Fruit fly (Drosophila melanogaster): ENCODE data around the gene Pos.
A peak's percentile ranks its signal among the peaks of the same experiment; 100 is the strongest.

Pos gene

dm6 chr3R:32051782-32052503, 13.8 kb downstream of the Pos start, which contains the start of the genes krz and mod (continued):
- peak; percentile 28; the same call in 1 of the 2 replicates for TF ChIP-seq Scr (GFP tag; IDR thresholded peaks at IDR 0.05; ENCODE audit: partially characterized antibody)
- TF ChIP-seq ash1 (GFP tag; optimal IDR thresholded peaks at IDR 0.05): no peak
- no peak for TF ChIP-seq Doc3 (GFP tag; IDR thresholded peaks at IDR 0.05; ENCODE audit: partially characterized antibody)
- TF ChIP-seq ems (GFP tag; optimal IDR thresholded peaks at IDR 0.05): peak; percentile 4
- peak; percentile 44 for TF ChIP-seq CG13624 (GFP tag; optimal IDR thresholded peaks at IDR 0.05)
- TF ChIP-seq chm (GFP tag; IDR thresholded peaks at IDR 0.05): peak; percentile 49; the same call in 1 of the 2 replicates
- peak in 1 of 2 experiments; percentile 3 for TF ChIP-seq Hr51 (GFP tag; optimal IDR thresholded peaks at IDR 0.05)
- no peak for TF ChIP-seq pros (GFP tag; optimal IDR thresholded peaks at IDR 0.05)
- peak; percentile 13; the same call in 1 of the 2 replicates for TF ChIP-seq onecut (GFP tag; IDR thresholded peaks at IDR 0.05)
- no peak for TF ChIP-seq Bdp1 (GFP tag; optimal IDR thresholded peaks at IDR 0.05)
- no peak for TF ChIP-seq chif (GFP tag; optimal IDR thresholded peaks at IDR 0.05)
- peak; percentile 50 for TF ChIP-seq HmgZ (tag; optimal IDR thresholded peaks at IDR 0.05)
- TF ChIP-seq YL-1 (GFP tag; optimal IDR thresholded peaks at IDR 0.05): peak; percentile 61
- TF ChIP-seq CG17385 (GFP tag; optimal IDR thresholded peaks at IDR 0.05): peak; percentile 24
- TF ChIP-seq Ets65A (GFP tag): peak; percentile 65
- TF ChIP-seq klu (GFP tag; IDR thresholded peaks at IDR 0.05): no peak
- TF ChIP-seq Spps (tag; optimal IDR thresholded peaks at IDR 0.05): no peak
- TF ChIP-seq pb (GFP tag; optimal IDR thresholded peaks at IDR 0.05): no peak
- TF ChIP-seq MESR4 (GFP tag; optimal IDR thresholded peaks at IDR 0.05): peak; percentile 99
- TF ChIP-seq CG33213 (GFP tag; optimal IDR thresholded peaks at IDR 0.05): peak; percentile 35
- peak in 1 of 3 experiments; percentile 24 for TF ChIP-seq Stat92E (GFP tag; optimal IDR thresholded peaks at IDR 0.05)
- no peak for TF ChIP-seq B-H2 (GFP tag; optimal IDR thresholded peaks at IDR 0.05)
- peak; percentile 2 for TF ChIP-seq zfh2 (GFP tag; optimal IDR thresholded peaks at IDR 0.05)
- TF ChIP-seq CG17829 (tag; optimal IDR thresholded peaks at IDR 0.05): peak; percentile 27
- TF ChIP-seq sob (GFP tag; IDR thresholded peaks at IDR 0.05): peak; percentile 33; the same call in 1 of the 2 replicates
- peak; percentile 56 for TF ChIP-seq gfzf (GFP tag; optimal IDR thresholded peaks at IDR 0.05)
- no peak for TF ChIP-seq hkb (optimal IDR thresholded peaks at IDR 0.05)
- peak; percentile 25; the same call in 1 of the 2 replicates for TF ChIP-seq hkb (GFP tag; IDR thresholded peaks at IDR 0.05)
- TF ChIP-seq CG2712 (tag; optimal IDR thresholded peaks at IDR 0.05): peak; percentile 7
- no peak for TF ChIP-seq C15 (GFP tag; IDR thresholded peaks at IDR 0.05)
- TF ChIP-seq esg (GFP tag; conservative IDR thresholded peaks at IDR 0.05): 0 out of 2 replicates have a peak, but pooled peaks have one; percentile 7
- TF ChIP-seq CG13775 (GFP tag; optimal IDR thresholded peaks at IDR 0.05): no peak
- peak; percentile 51; the same call in 1 of the 2 replicates for TF ChIP-seq CG3847 (GFP tag; IDR thresholded peaks at IDR 0.05)
- TF ChIP-seq E2f1 (GFP tag; IDR thresholded peaks at IDR 0.05): 0 out of 2 replicates have a peak, but pooled peaks have one; percentile 8
- TF ChIP-seq bbx (GFP tag; IDR thresholded peaks at IDR 0.05; ENCODE audit: partially characterized antibody): 0 out of 2 replicates have a peak, but pooled peaks have one; percentile 13
- TF ChIP-seq CG1603 (tag; optimal IDR thresholded peaks at IDR 0.05): peak; percentile 57
- 0 out of 2 replicates have a peak, but pooled peaks have one; percentile 5 for TF ChIP-seq CG14014 (GFP tag; IDR thresholded peaks at IDR 0.05)
- peak; percentile 0 for TF ChIP-seq Max (GFP tag; optimal IDR thresholded peaks at IDR 0.05)
- peak; percentile 14 for TF ChIP-seq HLH54F (GFP tag; optimal IDR thresholded peaks at IDR 0.05)
- TF ChIP-seq mam (GFP tag; optimal IDR thresholded peaks at IDR 0.05): peak; percentile 40
- peak; percentile 52 for TF ChIP-seq BEAF-32 (GFP tag; optimal IDR thresholded peaks at IDR 0.05)
- no peak for TF ChIP-seq Dip2 (GFP tag; IDR thresholded peaks at IDR 0.05)
